Worm (Caenorhabditis elegans): Measurements from ENCODE around the gene B0524.2.

B0524.2 gene

ce11 chrIII:1905589-1905988 is 11.7 kb downstream of the B0524.2 start, which contains the start of the genes B0524.6 and pqn-41:
TSS of gene B0524.6 (minus strand) at chrIII:1905640.
TSS of gene pqn-41 (plus strand) at chrIII:1905958.
- TF ChIP-seq unc-42 (tag; optimal IDR thresholded peaks at IDR 0.05) (peak; percentile 68), nhr-11 (tag; optimal IDR thresholded peaks at IDR 0.05) (no peak)

- no peak for TF ChIP-seq gmeb-2 (tag; optimal IDR thresholded peaks at IDR 0.05)
- TF ChIP-seq K09A11.1 (tag; optimal IDR thresholded peaks at IDR 0.05; ENCODE audit: insufficient read depth) = no peak
- no peak for TF ChIP-seq hlh-30 (tag; optimal IDR thresholded peaks at IDR 0.05; ENCODE audit: insufficient read depth)
- no peak for TF ChIP-seq syd-9 (tag; optimal IDR thresholded peaks at IDR 0.05)
- no peak for TF ChIP-seq hlh-8 (tag; optimal IDR thresholded peaks at IDR 0.05)
- TF ChIP-seq pha-4 (tag; optimal IDR thresholded peaks at IDR 0.05) = no peak
- no peak for TF ChIP-seq rnt-1 (tag; optimal IDR thresholded peaks at IDR 0.05)
- TF ChIP-seq ama-1 (optimal IDR thresholded peaks at IDR 0.05) = no peak
- TF ChIP-seq ceh-2 (tag; optimal IDR thresholded peaks at IDR 0.05) = no peak
These were observed 24.6 kb downstream of the B0524.2 start for ce11 chrIII:1918311-1918932.

DNA sequence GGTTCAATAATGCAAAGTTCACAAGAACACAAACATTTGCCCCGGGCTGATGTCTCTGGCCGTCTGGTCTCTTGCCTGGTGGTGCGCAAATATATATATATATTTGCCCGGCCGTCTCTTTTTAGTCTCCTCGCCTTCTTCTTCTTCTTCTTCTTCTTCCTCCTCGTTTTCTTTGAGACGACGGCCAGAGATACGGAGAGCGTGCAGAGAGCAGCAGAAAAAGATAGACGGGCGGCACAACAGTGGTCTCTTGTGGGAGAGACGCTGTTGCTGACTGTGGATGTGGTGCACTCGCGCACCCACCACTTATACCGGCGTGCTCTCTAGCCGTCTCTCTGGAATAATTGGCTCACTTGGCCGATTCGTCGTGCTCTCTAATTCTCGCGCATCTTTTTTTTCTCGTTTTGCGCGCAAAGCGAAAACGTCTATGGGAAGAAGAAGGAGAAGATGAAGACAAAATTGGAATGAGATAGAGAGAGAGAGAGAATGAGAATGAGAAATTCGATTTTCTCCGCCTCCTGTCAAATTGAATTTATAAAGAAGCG is 27.4 kb downstream of the B0524.2 start:
- peak; percentile 70 for TF ChIP-seq hlh-8 (tag; optimal IDR thresholded peaks at IDR 0.05)
- TF ChIP-seq mec-3 (tag; optimal IDR thresholded peaks at IDR 0.05; ENCODE audit: borderline replicate concordance) = no peak
- TF ChIP-seq F13H6.1 (tag; optimal IDR thresholded peaks at IDR 0.05) = peak; percentile 93
- TF ChIP-seq unc-3 (GFP tag; conservative IDR thresholded peaks at IDR 0.05) = 0 out of 2 replicates have a peak, but pooled peaks have one; percentile 5
- peak; percentile 85 for TF ChIP-seq unc-3 (tag; optimal IDR thresholded peaks at IDR 0.05)
- no peak for TF ChIP-seq hlh-6 (tag; optimal IDR thresholded peaks at IDR 0.05)
- TF ChIP-seq hlh-13 (GFP tag; optimal IDR thresholded peaks at IDR 0.05) = no peak
- TF ChIP-seq elt-4 (tag; optimal IDR thresholded peaks at IDR 0.05) = no peak
- TF ChIP-seq T23F11.4 (GFP tag; optimal IDR thresholded peaks at IDR 0.05) = peak; percentile 61
- TF ChIP-seq ceh-19 (GFP tag; optimal IDR thresholded peaks at IDR 0.05) = peak; percentile 56
- TF ChIP-seq nhr-11 (tag; optimal IDR thresholded peaks at IDR 0.05) = no peak
- peak; percentile 8; the same call in 1 of the 2 replicates for TF ChIP-seq sox-2 (GFP tag; IDR thresholded peaks at IDR 0.05)
- TF ChIP-seq pax-1 (tag; optimal IDR thresholded peaks at IDR 0.05) = peak; percentile 33
- TF ChIP-seq pat-9 (tag; optimal IDR thresholded peaks at IDR 0.05) = peak; percentile 46
- TF ChIP-seq eyg-1 (tag; optimal IDR thresholded peaks at IDR 0.05) = peak; percentile 74
- no peak for TF ChIP-seq pag-3 (tag; optimal IDR thresholded peaks at IDR 0.05; ENCODE audit: borderline replicate concordance)
- peak; percentile 28 for TF ChIP-seq ceh-48 (tag; optimal IDR thresholded peaks at IDR 0.05)
- peak; percentile 100 for TF ChIP-seq unc-42 (tag; optimal IDR thresholded peaks at IDR 0.05)
- peak; percentile 31 for TF ChIP-seq ceh-30 (tag; optimal IDR thresholded peaks at IDR 0.05)
- peak; percentile 63 for TF ChIP-seq sdc-2 (tag; optimal IDR thresholded peaks at IDR 0.05)
- peak; percentile 28 for TF ChIP-seq ttx-3 (tag; optimal IDR thresholded peaks at IDR 0.05)
- TF ChIP-seq K09A11.1 (tag; optimal IDR thresholded peaks at IDR 0.05; ENCODE audit: insufficient read depth) = peak; percentile 14
- peak; percentile 88 for TF ChIP-seq unc-55 (GFP tag; optimal IDR thresholded peaks at IDR 0.05)
- TF ChIP-seq tbx-7 (tag; optimal IDR thresholded peaks at IDR 0.05) = peak; percentile 19
- no peak for TF ChIP-seq madf-2 (tag; optimal IDR thresholded peaks at IDR 0.05)
- no peak for TF ChIP-seq ama-1 (optimal IDR thresholded peaks at IDR 0.05)
- TF ChIP-seq ztf-16 (tag; optimal IDR thresholded peaks at IDR 0.05) = peak; percentile 7
- no peak for TF ChIP-seq Y22D7AL.16 (tag; optimal IDR thresholded peaks at IDR 0.05)
- peak; percentile 90 for TF ChIP-seq ceh-14 (tag; optimal IDR thresholded peaks at IDR 0.05)
- no peak for TF ChIP-seq fkh-6 (tag; optimal IDR thresholded peaks at IDR 0.05)
- peak; percentile 12 for TF ChIP-seq dmd-4 (tag; optimal IDR thresholded peaks at IDR 0.05; ENCODE audit: borderline replicate concordance)
- TF ChIP-seq npax-4 (tag; optimal IDR thresholded peaks at IDR 0.05) = no peak
- TF ChIP-seq ceh-34 (tag; optimal IDR thresholded peaks at IDR 0.05) = peak; percentile 93
- peak; percentile 95 for TF ChIP-seq ceh-18 (tag; optimal IDR thresholded peaks at IDR 0.05)
- peak; percentile 65 for TF ChIP-seq syd-9 (tag; optimal IDR thresholded peaks at IDR 0.05)
- peak; percentile 36 for TF ChIP-seq pha-2 (tag; optimal IDR thresholded peaks at IDR 0.05)
- TF ChIP-seq ceh-45 (GFP tag; IDR thresholded peaks at IDR 0.05) = no peak
- no peak for TF ChIP-seq gmeb-2 (tag; optimal IDR thresholded peaks at IDR 0.05)
- no peak for TF ChIP-seq lim-6 (tag; optimal IDR thresholded peaks at IDR 0.05)
- TF ChIP-seq ceh-6 (GFP tag; optimal IDR thresholded peaks at IDR 0.05) = peak; percentile 13
- TF ChIP-seq unc-86 (tag; optimal IDR thresholded peaks at IDR 0.05) = peak; percentile 74
- TF ChIP-seq ceh-31 (tag; optimal IDR thresholded peaks at IDR 0.05) = peak; percentile 98
- TF ChIP-seq ets-4 (tag; optimal IDR thresholded peaks at IDR 0.05) = peak; percentile 58

All from whole organism, late embryonic.